Fruit fly (Drosophila melanogaster) whole organism, prepupa: ENCODE measurements around the gene CG14969.

Experiments
- CG8119 ChIP-seq: fragments of 200-800 bp; sonication (Bioruptor generic); IDR thresholded peaks from 3 replicates; pipeline ENCODE4 v1.3.6; 2022; ENCODE audit warnings: missing biosample characterization, missing genetic modification characterization
- Ets21C ChIP-seq: fragments of 200-800 bp; sonication (Bioruptor generic); optimal IDR thresholded peaks from 3 replicates; lab custom pipeline; 2016; ENCODE audit warnings: missing biosample characterization, missing genetic modification characterization
- Smox ChIP-seq: fragments of 200-800 bp; sonication (Bioruptor generic); optimal IDR thresholded peaks from 3 replicates; lab custom pipeline; 2016; ENCODE audit warnings: missing biosample characterization, missing genetic modification characterization
- acj6 ChIP-seq: fragments of 200-800 bp; sonication (Bioruptor generic); optimal IDR thresholded peaks from 3 replicates; lab custom pipeline; 2016; ENCODE audit warnings: missing biosample characterization, missing genetic modification characterization

dm6 chr3L:3380225-3381043 lies 45.7 kb upstream of the CG14969 start:
- TF ChIP-seq Ets21C (GFP tag; lab: Kevin White, UChicago): no peak
- peak; percentile 8 for TF ChIP-seq Smox (GFP tag; lab: Kevin White, UChicago)
- peak; percentile 83 for TF ChIP-seq CG8119 (GFP tag; lab: Robert Waterston, UW)
- TF ChIP-seq acj6 (GFP tag; lab: Kevin White, UChicago): peak; percentile 19
